Fruit fly (Drosophila melanogaster): ENCODE measurements around the gene Sap47.
A peak's percentile ranks its signal among the peaks of the same experiment; 100 is the strongest.

The Sap47 gene

DNA sequence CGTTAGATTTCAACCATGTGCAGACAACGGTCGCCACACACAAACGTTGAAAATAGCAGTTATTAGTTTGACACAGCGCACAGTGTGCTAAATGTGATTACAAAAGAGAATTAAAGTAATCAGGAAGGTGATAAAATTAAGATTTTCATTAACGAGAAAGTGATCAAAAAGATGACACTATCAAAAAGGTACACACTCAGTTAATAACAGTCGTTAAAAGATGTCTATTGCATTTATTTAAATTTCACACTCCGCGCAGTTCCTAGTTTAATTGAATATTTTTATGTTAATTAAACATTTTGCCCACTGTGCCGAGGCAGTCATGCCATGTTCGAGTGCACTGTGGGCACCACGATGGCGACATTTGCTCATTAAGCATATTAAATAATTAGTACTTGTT is 7.7 kb upstream of the Sap47 start (continued):
- TF ChIP-seq caup (GFP tag; optimal IDR thresholded peaks at IDR 0.05; ENCODE audit: severe bottlenecking) = no peak
- TF ChIP-seq NFAT (GFP tag; IDR thresholded peaks at IDR 0.05) = no peak
- peak; percentile 46; the same call in 1 of the 3 replicates for TF ChIP-seq CG7357 (GFP tag; IDR thresholded peaks at IDR 0.05)
- TF ChIP-seq CG10209 (GFP tag; optimal IDR thresholded peaks at IDR 0.05) = peak; percentile 35
- TF ChIP-seq Xrp1 (GFP tag; IDR thresholded peaks at IDR 0.05) = peak; percentile 57; the same call in 1 of the 2 replicates
- TF ChIP-seq PHDP (tag; optimal IDR thresholded peaks at IDR 0.05) = peak; percentile 49
- no peak for TF ChIP-seq gro (GFP tag; optimal IDR thresholded peaks at IDR 0.05)
- peak; percentile 70 for TF ChIP-seq CG14441 (GFP tag; IDR thresholded peaks at IDR 0.05)
- no peak for TF ChIP-seq Dek (tag; optimal IDR thresholded peaks at IDR 0.05)
- TF ChIP-seq da (GFP tag; optimal IDR thresholded peaks at IDR 0.05) = no peak
- no peak for TF ChIP-seq CG31224 (GFP tag; IDR thresholded peaks at IDR 0.05)
- TF ChIP-seq CG11504 (tag; optimal IDR thresholded peaks at IDR 0.05) = peak; percentile 64
- TF ChIP-seq CG1603 (tag; optimal IDR thresholded peaks at IDR 0.05) = peak; percentile 31
- peak; percentile 59 for TF ChIP-seq Oli (tag; optimal IDR thresholded peaks at IDR 0.05)
- TF ChIP-seq C15 (GFP tag; IDR thresholded peaks at IDR 0.05) = 0 out of 3 replicates have a peak, but pooled peaks have one; percentile 14
- peak; percentile 17 for TF ChIP-seq Ssrp (tag; optimal IDR thresholded peaks at IDR 0.05)
- TF ChIP-seq ttk (GFP tag; IDR thresholded peaks at IDR 0.05) = no peak
- 0 out of 2 replicates have a peak, but pooled peaks have one; percentile 19 for TF ChIP-seq wor (GFP tag; IDR thresholded peaks at IDR 0.05)
- TF ChIP-seq crol (GFP tag; IDR thresholded peaks at IDR 0.05) = no peak
- TF ChIP-seq kni (GFP tag; optimal IDR thresholded peaks at IDR 0.05) = no peak
- TF ChIP-seq Rx (GFP tag; IDR thresholded peaks at IDR 0.05) = no peak
- no peak for TF ChIP-seq sob (GFP tag; IDR thresholded peaks at IDR 0.05)
- TF ChIP-seq CG6791 (GFP tag; IDR thresholded peaks at IDR 0.05; ENCODE audit: partially characterized antibody) = no peak
- peak; percentile 42; the same call in 1 of the 2 replicates for TF ChIP-seq lmd (GFP tag; IDR thresholded peaks at IDR 0.05)
- no peak for TF ChIP-seq BtbVII (GFP tag; optimal IDR thresholded peaks at IDR 0.05)
- no peak for TF ChIP-seq aop (GFP tag; IDR thresholded peaks at IDR 0.05)
- TF ChIP-seq Hmr (GFP tag; optimal IDR thresholded peaks at IDR 0.05) = peak; percentile 6
- TF ChIP-seq HLH3B (GFP tag; IDR thresholded peaks at IDR 0.05) = peak; percentile 51
- TF ChIP-seq Ada2b (GFP tag; IDR thresholded peaks at IDR 0.05) = peak; percentile 34; the same call in 1 of the 2 replicates
- TF ChIP-seq CG18599 (GFP tag; optimal IDR thresholded peaks at IDR 0.05) = peak; percentile 12
- TF ChIP-seq sima (GFP tag; optimal IDR thresholded peaks at IDR 0.05) = no peak
- TF ChIP-seq nerfin-2 (GFP tag; IDR thresholded peaks at IDR 0.05; ENCODE audit: partially characterized antibody) = no peak
- TF ChIP-seq her (GFP tag; optimal IDR thresholded peaks at IDR 0.05) = no peak
- TF ChIP-seq CG3065 (GFP tag; optimal IDR thresholded peaks at IDR 0.05) = no peak
- no peak for TF ChIP-seq CTCF (GFP tag; optimal IDR thresholded peaks at IDR 0.05)
- peak; percentile 40; the same call in 1 of the 2 replicates for TF ChIP-seq Rfx (GFP tag; IDR thresholded peaks at IDR 0.05)
- TF ChIP-seq chn (GFP tag; optimal IDR thresholded peaks at IDR 0.05) = no peak
- no peak for TF ChIP-seq E2f1 (GFP tag; IDR thresholded peaks at IDR 0.05)
- TF ChIP-seq CoRest (tag; optimal IDR thresholded peaks at IDR 0.05) = peak; percentile 27
- TF ChIP-seq tin (GFP tag; optimal IDR thresholded peaks at IDR 0.05) = no peak
- no peak for TF ChIP-seq pros (GFP tag; optimal IDR thresholded peaks at IDR 0.05)
- peak; percentile 10 for TF ChIP-seq CG10979 (tag; optimal IDR thresholded peaks at IDR 0.05)
- TF ChIP-seq CG9437 (GFP tag; optimal IDR thresholded peaks at IDR 0.05) = peak; percentile 32
- 0 out of 2 replicates have a peak, but pooled peaks have one; percentile 31 for TF ChIP-seq esg (GFP tag; conservative IDR thresholded peaks at IDR 0.05)
- no peak for TF ChIP-seq CG16779 (GFP tag; IDR thresholded peaks at IDR 0.05)

Measured in whole organism, embryonic.